Worm (Caenorhabditis elegans) whole organism, late embryonic: ENCODE results near the gene suca-1.

ENCODE experiments used
- C08G9.2 ChIP-seq: sonication (generic microtip); optimal IDR thresholded peaks from 2 replicates; lab custom pipeline; 2016; ENCODE audit warnings: mild to moderate bottlenecking, missing genetic modification characterization, moderate library complexity, missing compliant biosample characterization
- F13H6.1 ChIP-seq: sonication (generic microtip); optimal IDR thresholded peaks from 2 replicates; lab custom pipeline; 2016; ENCODE audit warnings: missing genetic modification characterization, missing compliant biosample characterization
- K09A11.1 ChIP-seq: sonication (generic microtip); optimal IDR thresholded peaks from 2 replicates; lab custom pipeline; 2017; ENCODE audit warnings: antibody characterized with exemption, mild to moderate bottlenecking, missing genetic modification characterization, missing compliant biosample characterization; ENCODE audit not compliant: insufficient read depth
- ahr-1 ChIP-seq: sonication (generic microtip); optimal IDR thresholded peaks from 2 replicates; lab custom pipeline; 2016; ENCODE audit warnings: missing genetic modification characterization, missing compliant biosample characterization
- ama-1 ChIP-seq: fragments of 150-350 bp; optimal IDR thresholded peaks from 2 replicates; lab custom pipeline; 2014
- ceh-19 ChIP-seq: fragments of 200-800 bp; sonication (Bioruptor generic); optimal IDR thresholded peaks from 2 replicates; lab custom pipeline; 2018; ENCODE audit warnings: mild to moderate bottlenecking, missing genetic modification characterization, missing compliant biosample characterization
- ceh-2 ChIP-seq: sonication (generic microtip); optimal IDR thresholded peaks from 2 replicates; lab custom pipeline; 2016; ENCODE audit warnings: missing genotype, missing genetic modification characterization, missing compliant biosample characterization
- ceh-22 ChIP-seq: sonication (generic microtip); optimal IDR thresholded peaks from 2 replicates; lab custom pipeline; 2017; ENCODE audit warnings: missing biosample characterization, missing genetic modification characterization
- ceh-24 ChIP-seq: sonication (generic microtip); optimal IDR thresholded peaks from 2 replicates; lab custom pipeline; 2016; ENCODE audit warnings: mild to moderate bottlenecking, missing genetic modification characterization, missing compliant biosample characterization
- ceh-48 ChIP-seq: sonication (generic microtip); optimal IDR thresholded peaks from 2 replicates; lab custom pipeline; 2016; ENCODE audit warnings: missing genetic modification characterization, inconsistent platforms, missing compliant biosample characterization
- dmd-4 ChIP-seq: sonication (generic microtip); optimal IDR thresholded peaks from 2 replicates; lab custom pipeline; 2016; ENCODE audit warnings: borderline replicate concordance, missing genetic modification characterization, missing compliant biosample characterization
- elt-2 ChIP-seq: sonication (generic microtip); optimal IDR thresholded peaks from 2 replicates; lab custom pipeline; 2016; ENCODE audit warnings: missing genetic modification reagents, missing genetic modification characterization, missing compliant biosample characterization
- elt-4 ChIP-seq: sonication (generic microtip); optimal IDR thresholded peaks from 2 replicates; lab custom pipeline; 2016; ENCODE audit warnings: missing genetic modification characterization, missing compliant biosample characterization
- fkh-6 ChIP-seq: sonication (generic microtip); optimal IDR thresholded peaks from 2 replicates; lab custom pipeline; 2016; ENCODE audit warnings: missing genetic modification characterization, missing compliant biosample characterization
- gmeb-2 ChIP-seq: sonication (generic microtip); optimal IDR thresholded peaks from 2 replicates; lab custom pipeline; 2016; ENCODE audit warnings: missing genetic modification characterization, inconsistent platforms, missing compliant biosample characterization
- hlh-15 ChIP-seq: sonication (generic microtip); optimal IDR thresholded peaks from 2 replicates; lab custom pipeline; 2016; ENCODE audit warnings: missing genetic modification characterization, missing compliant biosample characterization
- hlh-6 ChIP-seq: sonication (generic microtip); optimal IDR thresholded peaks from 2 replicates; lab custom pipeline; 2016; ENCODE audit warnings: missing genotype, missing genetic modification characterization, missing compliant biosample characterization
- hlh-8 ChIP-seq: sonication (generic microtip); optimal IDR thresholded peaks from 2 replicates; lab custom pipeline; 2016; ENCODE audit warnings: missing genotype, missing genetic modification characterization, missing compliant biosample characterization
- madf-2 ChIP-seq: sonication (generic microtip); optimal IDR thresholded peaks from 2 replicates; lab custom pipeline; 2017; ENCODE audit warnings: missing genetic modification characterization, missing compliant biosample characterization
- mec-3 ChIP-seq: sonication (generic microtip); optimal IDR thresholded peaks from 2 replicates; lab custom pipeline; 2016; ENCODE audit warnings: borderline replicate concordance, missing genetic modification characterization, missing compliant biosample characterization
- nfya-1 ChIP-seq: sonication (generic microtip); optimal IDR thresholded peaks from 2 replicates; lab custom pipeline; 2017; ENCODE audit warnings: missing genetic modification characterization, mild to moderate bottlenecking, missing compliant biosample characterization, antibody characterized with exemption, moderate library complexity
- odd-2 ChIP-seq: sonication (generic microtip); optimal IDR thresholded peaks from 2 replicates; lab custom pipeline; 2017; ENCODE audit warnings: antibody characterized with exemption, mild to moderate bottlenecking, missing genetic modification characterization, missing compliant biosample characterization
- pax-1 ChIP-seq: fragments of 150-350 bp; optimal IDR thresholded peaks from 2 replicates; lab custom pipeline; 2014; ENCODE audit warnings: missing biosample characterization, missing genetic modification characterization
- pha-4 ChIP-seq: fragments of 150-350 bp; optimal IDR thresholded peaks from 2 replicates; lab custom pipeline; 2018; ENCODE audit warnings: missing biosample characterization, missing genetic modification reagents, missing genetic modification characterization
- ref-2 ChIP-seq: sonication (generic microtip); optimal IDR thresholded peaks from 2 replicates; lab custom pipeline; 2016; ENCODE audit warnings: missing genetic modification characterization, missing compliant biosample characterization
- sox-2 ChIP-seq: fragments of 200-800 bp; sonication (Bioruptor generic); IDR thresholded peaks from 2 replicates; pipeline ENCODE4 v1.3.6; 2022; ENCODE audit warnings: missing genetic modification reagents, missing genetic modification characterization, missing compliant biosample characterization
- sox-4 ChIP-seq: sonication (generic microtip); optimal IDR thresholded peaks from 2 replicates; lab custom pipeline; 2017; ENCODE audit warnings: mild to moderate bottlenecking, missing genetic modification characterization, inconsistent platforms, missing compliant biosample characterization
- tbx-7 ChIP-seq: sonication (generic microtip); optimal IDR thresholded peaks from 2 replicates; lab custom pipeline; 2016; ENCODE audit warnings: missing genotype, missing genetic modification characterization, missing compliant biosample characterization
- ttx-3 ChIP-seq: sonication (generic microtip); optimal IDR thresholded peaks from 2 replicates; lab custom pipeline; 2016; ENCODE audit warnings: missing genetic modification reagents, missing genetic modification characterization, missing compliant biosample characterization
- unc-42 ChIP-seq: sonication (generic microtip); optimal IDR thresholded peaks from 2 replicates; lab custom pipeline; 2016; ENCODE audit warnings: missing genotype, missing genetic modification characterization, missing compliant biosample characterization
- unc-55 ChIP-seq: sonication (generic microtip); optimal IDR thresholded peaks from 2 replicates; lab custom pipeline; 2017; ENCODE audit warnings: missing biosample characterization, missing genetic modification reagents, missing genetic modification characterization

Gene suca-1

ce11 chrX:10859211-10859610 is 40.7 kb downstream of the suca-1 start, which contains the start of gene pgp-5:
TSS of gene pgp-5 (minus strand) at chrX:10859297.
- TF ChIP-seq nfya-1 (tag; lab: Kevin White, UChicago) = no peak
- no peak for TF ChIP-seq ceh-19 (GFP tag; lab: Kevin White, UChicago)
- no peak for TF ChIP-seq elt-2
- no peak for TF ChIP-seq unc-42 (tag; lab: Kevin White, UChicago)
- no peak for TF ChIP-seq sox-4
- no peak for TF ChIP-seq elt-4 (tag; lab: Kevin White, UChicago)
- TF ChIP-seq ama-1 (lab: Kevin White, UChicago) = no peak
- no peak for TF ChIP-seq tbx-7 (tag; lab: Kevin White, UChicago)
- no peak for TF ChIP-seq madf-2 (tag; lab: Kevin White, UChicago)
- no peak for TF ChIP-seq gmeb-2
- TF ChIP-seq mec-3 (tag; lab: Kevin White, UChicago) = no peak
- no peak for TF ChIP-seq fkh-6 (tag; lab: Kevin White, UChicago)
- no peak for TF ChIP-seq odd-2 (tag; lab: Kevin White, UChicago)
- TF ChIP-seq, all 69 proteins: peak for 0

ce11 chrX:10853271-10853670 is 46.6 kb downstream of the suca-1 start:
- TF ChIP-seq unc-55 (GFP tag; lab: Kevin White, UChicago) = peak; percentile 30
- no peak for TF ChIP-seq F13H6.1 (tag; lab: Kevin White, UChicago)
- TF ChIP-seq K09A11.1 (tag; lab: Kevin White, UChicago) = no peak
- no peak for TF ChIP-seq ceh-2
- TF ChIP-seq pha-4 (tag; lab: Kevin White, UChicago) = no peak
- no peak for TF ChIP-seq C08G9.2 (tag; lab: Kevin White, UChicago)
- TF ChIP-seq dmd-4 = no peak
- no peak for TF ChIP-seq pax-1
- TF ChIP-seq ahr-1 = no peak
- peak; percentile 52 for TF ChIP-seq nfya-1 (tag; lab: Kevin White, UChicago)
- no peak for TF ChIP-seq hlh-8 (tag; lab: Kevin White, UChicago)
- no peak for TF ChIP-seq mec-3 (tag; lab: Kevin White, UChicago)
- TF ChIP-seq sox-4 = no peak
- no peak for TF ChIP-seq ceh-24 (tag; lab: Kevin White, UChicago)
- no peak for TF ChIP-seq hlh-6 (tag; lab: Kevin White, UChicago)

- no peak for TF ChIP-seq pha-4 (tag; lab: Kevin White, UChicago)
- TF ChIP-seq ceh-19 (GFP tag; lab: Kevin White, UChicago) = no peak
- no peak for TF ChIP-seq ttx-3 (tag; lab: Kevin White, UChicago)
- TF ChIP-seq hlh-6 (tag; lab: Kevin White, UChicago) = no peak
- peak; percentile 51 for TF ChIP-seq unc-42 (tag; lab: Kevin White, UChicago)
- no peak for TF ChIP-seq hlh-15 (tag; lab: Kevin White, UChicago)
- peak; percentile 24 for TF ChIP-seq pax-1
- no peak for TF ChIP-seq C08G9.2 (tag; lab: Kevin White, UChicago)
- TF ChIP-seq ref-2 = no peak
- TF ChIP-seq dmd-4 = no peak
- no peak for TF ChIP-seq sox-2 (GFP tag; lab: Robert Waterston, UW)
- no peak for TF ChIP-seq ceh-22 (tag; lab: Kevin White, UChicago)
- no peak for TF ChIP-seq tbx-7 (tag; lab: Kevin White, UChicago)
- no peak for TF ChIP-seq ceh-48
- TF ChIP-seq K09A11.1 (tag; lab: Kevin White, UChicago) = no peak
- TF ChIP-seq ama-1 (lab: Kevin White, UChicago) = no peak
Measured at ce11 chrX:10851735-10852134, 48.2 kb downstream of the suca-1 start.

- no peak for TF ChIP-seq hlh-6 (tag; lab: Kevin White, UChicago)
- TF ChIP-seq unc-55 (GFP tag; lab: Kevin White, UChicago) = peak; percentile 58
Measured at ce11 chrX:10851202-10851601, 48.7 kb downstream of the suca-1 start.
